Worm (Caenorhabditis elegans) whole organism, mixed stage, embryonic: ENCODE data around the gene ZK354.6.

ENCODE experiments used
- blmp-1 ChIP-seq: fragments of 150-350 bp; optimal IDR thresholded peaks from 2 replicates; lab custom pipeline; 2014; ENCODE audit warnings: missing biosample characterization, missing genetic modification characterization
- elt-1 ChIP-seq: sonication (generic microtip); optimal IDR thresholded peaks from 2 replicates; lab custom pipeline; 2017; ENCODE audit warnings: missing genetic modification characterization, mild to moderate bottlenecking, missing compliant biosample characterization, antibody characterized with exemption, moderate library complexity, borderline replicate concordance; ENCODE audit not compliant: insufficient read depth
- mab-5 ChIP-seq: fragments of 150-350 bp; optimal IDR thresholded peaks from 2 replicates; lab custom pipeline; 2014; ENCODE audit warnings: missing biosample characterization, missing genetic modification characterization
- nhr-12 ChIP-seq: fragments of 150-350 bp; optimal IDR thresholded peaks from 2 replicates; lab custom pipeline; 2014; ENCODE audit warnings: missing biosample characterization, missing genetic modification characterization
- snpc-4 ChIP-seq: fragments of 150-350 bp; optimal IDR thresholded peaks from 2 replicates; lab custom pipeline; 2014; ENCODE audit warnings: missing biosample characterization, missing genetic modification characterization
- unc-39 ChIP-seq: fragments of 150-350 bp; optimal IDR thresholded peaks from 2 replicates; lab custom pipeline; 2014; ENCODE audit warnings: missing biosample characterization, missing genetic modification characterization
- unc-62 ChIP-seq: fragments of 150-350 bp; optimal IDR thresholded peaks from 2 replicates; lab custom pipeline; 2014; ENCODE audit warnings: missing biosample characterization, missing genetic modification reagents, missing genetic modification characterization

ce11 chrIV:5290547-5290946, 6.8 kb downstream of the ZK354.6 start, which contains the start of gene nlp-47:
- TF ChIP-seq snpc-4 (no peak), nhr-12 (tag; lab: Kevin White, UChicago) (no peak), unc-62 (no peak), mab-5 (tag; lab: Kevin White, UChicago) (no peak), blmp-1 (tag; lab: Kevin White, UChicago) (no peak), unc-39 (tag; lab: Kevin White, UChicago) (no peak), elt-1 (no peak)
